Fruit fly (Drosophila melanogaster) whole organism, embryonic: Measurements from ENCODE around the gene CG7685.

Source experiments
- Abd-B ChIP-seq: fragments of 200-800 bp; sonication (Bioruptor generic); optimal IDR thresholded peaks from 2 replicates; lab custom pipeline; 2018; ENCODE audit warnings: missing biosample characterization, mild to moderate bottlenecking, missing genetic modification characterization, moderate library complexity
- CG10654 ChIP-seq: fragments of 200-800 bp; sonication (Bioruptor generic); optimal IDR thresholded peaks from 2 replicates; lab custom pipeline; 2016; ENCODE audit warnings: missing biosample characterization, missing genetic modification characterization
- CG12236 ChIP-seq: fragments of 200-800 bp; sonication (Bioruptor generic); optimal IDR thresholded peaks from 2 replicates; lab custom pipeline; 2016; ENCODE audit warnings: missing biosample characterization, missing genetic modification characterization
- CG12744 ChIP-seq: fragments of 200-800 bp; sonication (Bioruptor generic); optimal IDR thresholded peaks from 2 replicates; lab custom pipeline; 2016; ENCODE audit warnings: missing biosample characterization, missing genetic modification characterization
- CG13424 ChIP-seq: fragments of 200-800 bp; sonication (Bioruptor generic); optimal IDR thresholded peaks from 2 replicates; lab custom pipeline; 2019; ENCODE audit warnings: missing biosample characterization, mild to moderate bottlenecking, missing genetic modification characterization, moderate library complexity
- CG14014 ChIP-seq: fragments of 200-800 bp; sonication (Bioruptor generic); IDR thresholded peaks from 2 replicates; pipeline ENCODE4 v1.3.6; 2022; ENCODE audit warnings: missing biosample characterization, missing genetic modification characterization
- CG17186 ChIP-seq: fragments of 200-800 bp; sonication (Bioruptor generic); optimal IDR thresholded peaks from 3 replicates; lab custom pipeline; 2017; ENCODE audit warnings: missing biosample characterization, missing genetic modification reagents, missing genetic modification characterization
- CG17328 ChIP-seq: fragments of 200-800 bp; sonication (Bioruptor generic); IDR thresholded peaks from 2 replicates; pipeline ENCODE4 v1.3.6; 2022; ENCODE audit warnings: missing biosample characterization, missing genetic modification characterization
- CG17385 ChIP-seq: fragments of 200-800 bp; sonication (Bioruptor generic); optimal IDR thresholded peaks from 3 replicates; lab custom pipeline; 2018; ENCODE audit warnings: missing biosample characterization, mild to moderate bottlenecking, missing genetic modification characterization
- CG2199 ChIP-seq: fragments of 200-800 bp; sonication (Bioruptor generic); IDR thresholded peaks from 3 replicates; pipeline ENCODE4 v1.3.6; 2022; ENCODE audit warnings: missing biosample characterization, missing genetic modification characterization
- CG2889 ChIP-seq: fragments of 200-800 bp; sonication (Bioruptor generic); IDR thresholded peaks from 3 replicates; pipeline ENCODE4 v1.3.6; 2022; ENCODE audit warnings: missing biosample characterization, missing genetic modification characterization
- CG31441 ChIP-seq: fragments of 200-800 bp; sonication (Bioruptor generic); IDR thresholded peaks from 2 replicates; pipeline ENCODE4 v1.3.6; 2022; ENCODE audit warnings: missing biosample characterization, missing genetic modification characterization
- CG32532 ChIP-seq: fragments of 200-800 bp; sonication (Bioruptor generic); IDR thresholded peaks from 2 replicates; pipeline ENCODE4 v1.3.6; 2022; ENCODE audit warnings: missing biosample characterization, missing genetic modification characterization
- CG3281 ChIP-seq: fragments of 200-800 bp; sonication (Bioruptor generic); optimal IDR thresholded peaks from 3 replicates; lab custom pipeline; 2017; ENCODE audit warnings: missing biosample characterization, mild to moderate bottlenecking, missing genetic modification characterization
- CG4730 ChIP-seq: fragments of 200-800 bp; sonication (Bioruptor generic); IDR thresholded peaks from 2 replicates; pipeline ENCODE4 v1.3.6; 2022; ENCODE audit warnings: missing biosample characterization, missing genetic modification characterization
- CG5180 ChIP-seq: fragments of 200-800 bp; sonication (Bioruptor generic); optimal IDR thresholded peaks from 3 replicates; lab custom pipeline; 2017; ENCODE audit warnings: missing biosample characterization, missing genetic modification characterization, mild to moderate bottlenecking, moderate library complexity, missing genetic modification reagents
- CG7271 ChIP-seq: fragments of 200-800 bp; sonication (Bioruptor generic); optimal IDR thresholded peaks from 2 replicates; lab custom pipeline; 2018; ENCODE audit warnings: missing biosample characterization, mild to moderate bottlenecking, missing genetic modification characterization, moderate library complexity
- CoRest ChIP-seq: fragments of 200-800 bp; sonication (Bioruptor generic); optimal IDR thresholded peaks from 3 replicates; lab custom pipeline; 2018; ENCODE audit warnings: missing biosample characterization, mild to moderate bottlenecking, missing genetic modification characterization, moderate library complexity
- D19B ChIP-seq: fragments of 200-800 bp; sonication (Bioruptor generic); optimal IDR thresholded peaks from 2 replicates; lab custom pipeline; 2017; ENCODE audit warnings: missing biosample characterization, mild to moderate bottlenecking, missing genetic modification characterization
- Dip3 ChIP-seq: fragments of 200-800 bp; sonication (Bioruptor generic); optimal IDR thresholded peaks from 3 replicates; lab custom pipeline; 2016; ENCODE audit warnings: missing biosample characterization, missing genetic modification characterization
- Drgx ChIP-seq: fragments of 200-800 bp; sonication (Bioruptor generic); IDR thresholded peaks from 2 replicates; pipeline ENCODE4 v1.3.6; 2022; ENCODE audit warnings: missing biosample characterization, missing genetic modification characterization
- ERR ChIP-seq: fragments of 200-800 bp; sonication (Bioruptor generic); optimal IDR thresholded peaks from 2 replicates; lab custom pipeline; 2016; ENCODE audit warnings: missing biosample characterization, missing genetic modification characterization
- Eip74EF ChIP-seq, 2 experiments: fragments of 200-800 bp in 1 of 2; fragments of >200 bp in 1 of 2; sonication (Bioruptor generic) in 1 of 2; optimal IDR thresholded peaks; 2 replicates each; lab custom pipeline; 2017 to 2019; ENCODE audit warnings: missing biosample characterization in 2 of 2, missing genetic modification characterization in 2 of 2, mild to moderate bottlenecking in 1 of 2, moderate library complexity in 1 of 2
- Gug ChIP-seq: fragments of 200-800 bp; sonication (Bioruptor generic); IDR thresholded peaks from 4 replicates; pipeline ENCODE4 v1.3.6; 2022; ENCODE audit warnings: missing biosample characterization, missing genetic modification characterization
- HLHmδ ChIP-seq: fragments of 200-800 bp; sonication (Bioruptor generic); optimal IDR thresholded peaks from 2 replicates; lab custom pipeline; 2018; ENCODE audit warnings: missing biosample characterization, mild to moderate bottlenecking, missing genetic modification characterization, moderate library complexity
- Hsf ChIP-seq: fragments of 200-800 bp; sonication (Bioruptor generic); optimal IDR thresholded peaks from 3 replicates; lab custom pipeline; 2016; ENCODE audit warnings: missing biosample characterization, missing genetic modification characterization
- Jarid2 ChIP-seq: fragments of 200-800 bp; sonication (Bioruptor generic); optimal IDR thresholded peaks from 3 replicates; lab custom pipeline; 2017; ENCODE audit warnings: mild to moderate bottlenecking, missing biosample characterization, missing genetic modification reagents, missing genetic modification characterization
- Oli ChIP-seq: fragments of 200-800 bp; sonication (Bioruptor generic); optimal IDR thresholded peaks from 2 replicates; lab custom pipeline; 2018; ENCODE audit warnings: missing biosample characterization, mild to moderate bottlenecking, missing genetic modification characterization, moderate library complexity
- Trl ChIP-seq, 3 experiments: fragments of >200 bp in 2 of 3; fragments of 200-800 bp in 1 of 3; sonication (Bioruptor generic) in 1 of 3; optimal IDR thresholded peaks; 2 replicates in 1 of 3; 3 replicates in 2 of 3; lab custom pipeline; 2016 to 2017; ENCODE audit warnings: missing biosample characterization in 1 of 3, missing genetic modification characterization in 1 of 3
- ash1 ChIP-seq: fragments of 200-800 bp; sonication (Bioruptor generic); optimal IDR thresholded peaks from 2 replicates; lab custom pipeline; 2018; ENCODE audit warnings: missing biosample characterization, mild to moderate bottlenecking, missing genetic modification characterization
- ato ChIP-seq: fragments of 200-800 bp; sonication (Bioruptor generic); IDR thresholded peaks from 2 replicates; pipeline ENCODE4 v1.3.6; 2022; ENCODE audit warnings: missing biosample characterization, missing genetic modification characterization; ENCODE audit not compliant: partially characterized antibody
- bcd ChIP-seq: fragments of 200-800 bp; sonication (Bioruptor generic); optimal IDR thresholded peaks from 2 replicates; lab custom pipeline; 2017; ENCODE audit warnings: missing biosample characterization, mild to moderate bottlenecking, missing genetic modification characterization
- dati ChIP-seq: fragments of 200-800 bp; sonication (Bioruptor generic); IDR thresholded peaks from 2 replicates; pipeline ENCODE4 v1.3.6; 2022; ENCODE audit warnings: missing biosample characterization, missing genetic modification characterization
- dmrt11E ChIP-seq: fragments of 200-800 bp; sonication (Bioruptor generic); optimal IDR thresholded peaks from 3 replicates; lab custom pipeline; 2018; ENCODE audit warnings: missing biosample characterization, mild to moderate bottlenecking, missing genetic modification characterization, moderate library complexity
- eyg ChIP-seq: fragments of 200-800 bp; sonication (Bioruptor generic); optimal IDR thresholded peaks from 3 replicates; lab custom pipeline; 2016; ENCODE audit warnings: missing biosample characterization, missing genetic modification characterization
- fu2 ChIP-seq: fragments of 200-800 bp; sonication (Bioruptor generic); optimal IDR thresholded peaks from 2 replicates; lab custom pipeline; 2016; ENCODE audit warnings: missing biosample characterization, missing genetic modification characterization
- lola ChIP-seq, 3 experiments: fragments of >200 bp in 2 of 3; fragments of 200-800 bp in 1 of 3; sonication (Bioruptor generic) in 1 of 3; optimal IDR thresholded peaks; 2 replicates each; lab custom pipeline; 2017 to 2019; ENCODE audit warnings: missing biosample characterization in 3 of 3, missing genetic modification characterization in 3 of 3, mild to moderate bottlenecking in 1 of 3, moderate library complexity in 1 of 3
- nau ChIP-seq: fragments of 200-800 bp; sonication (Bioruptor generic); optimal IDR thresholded peaks from 3 replicates; lab custom pipeline; 2017; ENCODE audit warnings: missing biosample characterization, mild to moderate bottlenecking, missing genetic modification characterization, missing genetic modification reagents
- nom ChIP-seq: fragments of 200-800 bp; sonication (Bioruptor generic); optimal IDR thresholded peaks from 2 replicates; lab custom pipeline; 2017; ENCODE audit warnings: missing biosample characterization, missing genetic modification characterization, mild to moderate bottlenecking, moderate library complexity, missing genetic modification reagents
- pan ChIP-seq, 4 experiments: fragments of >200 bp in 3 of 4; fragments of 200-800 bp in 1 of 4; sonication (Bioruptor generic) in 1 of 4; optimal IDR thresholded peaks in 3 of 4; IDR thresholded peaks in 1 of 4; 2 replicates each; pipeline versions ENCODE4 v1.3.6 to Lab custom; 2017 to 2022; ENCODE audit warnings: missing biosample characterization in 2 of 4, missing genetic modification characterization in 2 of 4, mixed read lengths in 1 of 4
- pb ChIP-seq: fragments of 200-800 bp; sonication (Bioruptor generic); optimal IDR thresholded peaks from 3 replicates; lab custom pipeline; 2016; ENCODE audit warnings: missing biosample characterization, missing genetic modification characterization
- peb ChIP-seq: fragments of 200-800 bp; sonication (Bioruptor generic); IDR thresholded peaks from 2 replicates; pipeline ENCODE4 v1.3.6; 2022; ENCODE audit warnings: missing biosample characterization, missing genetic modification characterization
- ranshi ChIP-seq: fragments of 200-800 bp; sonication (Bioruptor generic); IDR thresholded peaks from 2 replicates; pipeline ENCODE4 v1.3.6; 2022; ENCODE audit warnings: missing biosample characterization, missing genetic modification characterization
- run ChIP-seq: fragments of 200-800 bp; sonication (Bioruptor generic); optimal IDR thresholded peaks from 3 replicates; lab custom pipeline; 2018; ENCODE audit warnings: missing biosample characterization, mild to moderate bottlenecking, missing genetic modification characterization
- slbo ChIP-seq: fragments of 200-800 bp; sonication (Bioruptor generic); IDR thresholded peaks from 2 replicates; pipeline ENCODE4 v1.3.6; 2022; ENCODE audit warnings: missing biosample characterization, missing genetic modification characterization
- vfl ChIP-seq: fragments of 200-800 bp; sonication (Bioruptor generic); optimal IDR thresholded peaks from 2 replicates; lab custom pipeline; 2016; ENCODE audit warnings: missing biosample characterization, missing genetic modification characterization
- zfh1 ChIP-seq: fragments of 200-800 bp; sonication (Bioruptor generic); IDR thresholded peaks from 3 replicates; pipeline ENCODE4 v1.3.6; 2022; ENCODE audit warnings: missing biosample characterization, missing genetic modification characterization

Gene CG7685

DNA sequence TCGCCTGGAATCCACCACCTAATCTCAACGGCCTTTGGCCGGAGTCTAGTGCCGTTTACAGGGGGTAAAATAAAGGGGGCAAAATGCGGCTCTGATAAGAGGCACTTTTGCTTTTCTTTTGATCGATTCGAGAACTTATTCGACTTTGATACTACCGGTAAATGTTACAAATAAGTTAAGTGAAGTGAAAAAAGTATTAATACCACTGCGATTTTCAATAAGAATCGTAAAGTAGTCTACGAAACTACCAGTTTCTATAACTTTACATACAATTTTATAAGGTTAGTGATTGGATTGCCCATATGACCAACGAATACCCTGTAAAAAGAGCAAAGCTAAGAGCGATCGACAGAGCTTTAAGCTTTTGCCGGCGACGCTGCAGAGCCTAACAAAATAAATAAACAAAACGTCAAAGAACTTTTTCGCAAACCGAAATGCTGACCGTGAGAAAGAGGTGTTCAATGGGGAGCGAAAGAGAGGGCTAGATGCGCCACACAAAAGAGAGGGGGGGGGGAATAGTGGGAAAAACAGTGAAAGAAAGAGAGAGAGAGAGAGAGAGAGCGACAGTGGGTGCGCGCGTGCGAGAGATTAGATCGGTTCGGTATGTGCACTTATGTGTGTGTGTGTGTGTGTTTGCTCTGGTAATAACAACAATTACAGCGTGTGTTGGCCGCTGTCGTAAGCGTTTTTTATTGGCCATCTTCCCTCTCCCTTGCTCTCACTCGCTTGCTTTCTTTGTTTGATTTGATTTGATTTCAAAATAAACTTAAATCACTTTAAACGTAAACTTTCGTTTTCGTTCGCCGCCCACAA, 32.0 kb downstream of the CG7685 start (continued):
- no peak for TF ChIP-seq CG7271
- peak; percentile 42 for TF ChIP-seq fu2 (GFP tag; lab: Kevin White, UChicago)
- peak; percentile 50 for TF ChIP-seq CG17385
- TF ChIP-seq D19B = peak; percentile 99
- peak; percentile 42 for TF ChIP-seq eyg
- TF ChIP-seq CG13424 = peak; percentile 45
- TF ChIP-seq Hsf (GFP tag; lab: Kevin White, UChicago) = peak; percentile 59
- TF ChIP-seq bcd (GFP tag; lab: Kevin White, UChicago) = peak; percentile 62
- no peak for TF ChIP-seq CG12744 (GFP tag; lab: Kevin White, UChicago)
- peak; percentile 63 for TF ChIP-seq Oli (tag; lab: Kevin White, UChicago)
- TF ChIP-seq Eip74EF (GFP tag; optimal IDR thresholded peaks at IDR 0.05; lab: Kevin White, UChicago) = no peak
- TF ChIP-seq CG31441 (GFP tag; lab: Robert Waterston, UW) = peak; percentile 68
- TF ChIP-seq CG14014 (GFP tag; lab: Robert Waterston, UW) = peak; percentile 50; the same call in 1 of the 2 replicates
- TF ChIP-seq CoRest (tag; lab: Kevin White, UChicago) = peak; percentile 65
- TF ChIP-seq ato (GFP tag; lab: Robert Waterston, UW) = no peak
- TF ChIP-seq ERR (GFP tag; lab: Kevin White, UChicago) = peak; percentile 34
- TF ChIP-seq CG5180 (GFP tag; lab: Kevin White, UChicago) = no peak
- peak; percentile 65 for TF ChIP-seq CG32532 (GFP tag; lab: Robert Waterston, UW)
- TF ChIP-seq CG10654 = peak; percentile 61
- TF ChIP-seq CG2889 = peak; percentile 29; the same call in 1 of the 3 replicates
- peak; percentile 73 for TF ChIP-seq CG3281 (GFP tag; lab: Kevin White, UChicago)
- TF ChIP-seq Abd-B (GFP tag; lab: Kevin White, UChicago) = peak; percentile 0
- peak; percentile 64 for TF ChIP-seq Dip3
- peak; percentile 80 for TF ChIP-seq Drgx (GFP tag; lab: Robert Waterston, UW)
- no peak for TF ChIP-seq dmrt11E (tag; lab: Kevin White, UChicago)
- TF ChIP-seq Gug (GFP tag; lab: Robert Waterston, UW) = peak; percentile 36; the same call in 1 of the 4 replicates
- TF ChIP-seq CG2199 (GFP tag; lab: Robert Waterston, UW) = no peak
- TF ChIP-seq CG17328 (GFP tag; lab: Robert Waterston, UW) = peak; percentile 37
- TF ChIP-seq CG12236 (GFP tag; lab: Kevin White, UChicago) = peak; percentile 31
- TF ChIP-seq pan (optimal IDR thresholded peaks at IDR 0.05; lab: Kevin White, UChicago) = no peak
- peak in 1 of 2 experiments; percentile 58 for TF ChIP-seq pan (GFP tag; optimal IDR thresholded peaks at IDR 0.05 in 1 of 2, IDR thresholded peaks at IDR 0.05 in 1 of 2)
- TF ChIP-seq ash1 (GFP tag; lab: Kevin White, UChicago) = no peak
- TF ChIP-seq pb (GFP tag; lab: Kevin White, UChicago) = peak; percentile 19
- no peak for TF ChIP-seq vfl (GFP tag; lab: Kevin White, UChicago)
- TF ChIP-seq run (tag; lab: Kevin White, UChicago) = no peak
- TF ChIP-seq zfh1 = peak; percentile 44; the same call in 1 of the 3 replicates
- 0 out of 2 replicates have a peak, but pooled peaks have one; percentile 24 for TF ChIP-seq dati
- TF ChIP-seq CG4730 (GFP tag; lab: Robert Waterston, UW) = peak; percentile 56
- peak; percentile 71 for TF ChIP-seq ranshi (GFP tag; lab: Robert Waterston, UW)
- no peak for TF ChIP-seq HLHmδ (GFP tag; lab: Kevin White, UChicago)
- TF ChIP-seq slbo (GFP tag; lab: Robert Waterston, UW) = peak; percentile 80
- TF ChIP-seq nau (GFP tag; lab: Kevin White, UChicago) = peak; percentile 48
- no peak for TF ChIP-seq Jarid2 (GFP tag; lab: Kevin White, UChicago)
- no peak for TF ChIP-seq lola (GFP tag; optimal IDR thresholded peaks at IDR 0.05; lab: Kevin White, UChicago)
- TF ChIP-seq Trl (optimal IDR thresholded peaks at IDR 0.05; lab: Kevin White, UChicago) = peak; percentile 67 to 92
- TF ChIP-seq Trl (GFP tag; optimal IDR thresholded peaks at IDR 0.05; lab: Kevin White, UChicago) = peak; percentile 29
- no peak for TF ChIP-seq peb (GFP tag; lab: Robert Waterston, UW)
- TF ChIP-seq CG17186 (GFP tag; lab: Kevin White, UChicago) = no peak
- TF ChIP-seq nom (GFP tag; lab: Kevin White, UChicago) = no peak
